Fruit fly (Drosophila melanogaster) whole organism, embryonic: ENCODE measurements around the gene vih.

ENCODE experiments used
- Atf3 ChIP-seq: fragments of 200-800 bp; sonication (Bioruptor generic); optimal IDR thresholded peaks from 3 replicates; lab custom pipeline; 2016; ENCODE audit warnings: missing biosample characterization, missing genetic modification characterization
- Bdp1 ChIP-seq: fragments of 200-800 bp; sonication (Bioruptor generic); optimal IDR thresholded peaks from 3 replicates; lab custom pipeline; 2016; ENCODE audit warnings: missing biosample characterization, missing genetic modification characterization
- CG10147 ChIP-seq: fragments of 200-800 bp; sonication (Bioruptor generic); optimal IDR thresholded peaks from 2 replicates; lab custom pipeline; 2019; ENCODE audit warnings: missing biosample characterization, mild to moderate bottlenecking, missing genetic modification characterization, moderate library complexity
- CG10267 ChIP-seq: fragments of 200-800 bp; sonication (Bioruptor generic); optimal IDR thresholded peaks from 2 replicates; lab custom pipeline; 2018; ENCODE audit warnings: missing biosample characterization, mild to moderate bottlenecking, missing genetic modification characterization, moderate library complexity
- CG10462 ChIP-seq: fragments of 200-800 bp; sonication (Bioruptor generic); optimal IDR thresholded peaks from 2 replicates; lab custom pipeline; 2016; ENCODE audit warnings: missing biosample characterization, missing genetic modification characterization
- CG10979 ChIP-seq: fragments of 200-800 bp; sonication (Bioruptor generic); optimal IDR thresholded peaks from 2 replicates; lab custom pipeline; 2018; ENCODE audit warnings: missing biosample characterization, mild to moderate bottlenecking, missing genetic modification characterization, moderate library complexity
- CG11093 ChIP-seq: fragments of 200-800 bp; sonication (Bioruptor generic); IDR thresholded peaks from 3 replicates; pipeline ENCODE4 v1.3.6; 2022; ENCODE audit warnings: missing biosample characterization, missing genetic modification characterization
- CG11696 ChIP-seq: fragments of 200-800 bp; sonication (Bioruptor generic); IDR thresholded peaks from 2 replicates; pipeline ENCODE4 v1.3.6; 2022; ENCODE audit warnings: missing biosample characterization, missing genetic modification characterization
- CG11723 ChIP-seq: fragments of 200-800 bp; sonication (Bioruptor generic); optimal IDR thresholded peaks from 2 replicates; lab custom pipeline; 2017; ENCODE audit warnings: missing biosample characterization, mild to moderate bottlenecking, missing genetic modification characterization
- CG12155 ChIP-seq: fragments of 200-800 bp; sonication (Bioruptor generic); optimal IDR thresholded peaks from 3 replicates; lab custom pipeline; 2016; ENCODE audit warnings: missing biosample characterization, missing genetic modification characterization
- CG14860 ChIP-seq: fragments of 200-800 bp; sonication (Bioruptor generic); IDR thresholded peaks from 3 replicates; pipeline ENCODE4 v1.3.6; 2022; ENCODE audit warnings: missing biosample characterization, missing genetic modification characterization; ENCODE audit not compliant: partially characterized antibody
- CG15011 ChIP-seq: fragments of 200-800 bp; sonication (Bioruptor generic); optimal IDR thresholded peaks from 3 replicates; lab custom pipeline; 2018; ENCODE audit warnings: missing biosample characterization, mild to moderate bottlenecking, missing genetic modification characterization
- CG16815 ChIP-seq: fragments of 200-800 bp; sonication (Bioruptor generic); optimal IDR thresholded peaks from 3 replicates; lab custom pipeline; 2017; ENCODE audit warnings: missing biosample characterization, mild to moderate bottlenecking, missing genetic modification characterization
- CG17359 ChIP-seq: fragments of 200-800 bp; sonication (Bioruptor generic); optimal IDR thresholded peaks from 3 replicates; lab custom pipeline; 2018; ENCODE audit warnings: missing biosample characterization, mild to moderate bottlenecking, missing genetic modification characterization, moderate library complexity
- CG17802 ChIP-seq: fragments of 200-800 bp; sonication (Bioruptor generic); optimal IDR thresholded peaks from 2 replicates; lab custom pipeline; 2018; ENCODE audit warnings: missing biosample characterization, mild to moderate bottlenecking, missing genetic modification characterization, moderate library complexity
- CG18262 ChIP-seq: fragments of 200-800 bp; optimal IDR thresholded peaks from 3 replicates; lab custom pipeline; 2019; ENCODE audit warnings: missing biosample characterization, mild to moderate bottlenecking, missing genetic modification characterization, moderate library complexity
- CG1832 ChIP-seq: fragments of 200-800 bp; sonication (Bioruptor generic); optimal IDR thresholded peaks from 2 replicates; lab custom pipeline; 2017; ENCODE audit warnings: missing biosample characterization, mild to moderate bottlenecking, missing genetic modification characterization, inconsistent platforms
- CG18764 ChIP-seq: fragments of 200-800 bp; sonication (Bioruptor generic); optimal IDR thresholded peaks from 3 replicates; lab custom pipeline; 2016; ENCODE audit warnings: missing biosample characterization, missing genetic modification characterization
- CG2129 ChIP-seq: fragments of 200-800 bp; sonication (Bioruptor generic); IDR thresholded peaks from 2 replicates; pipeline ENCODE4 v1.3.6; 2022; ENCODE audit warnings: missing biosample characterization, missing genetic modification characterization; ENCODE audit not compliant: partially characterized antibody
- CG2712 ChIP-seq: fragments of 200-800 bp; optimal IDR thresholded peaks from 3 replicates; lab custom pipeline; 2019; ENCODE audit warnings: missing biosample characterization, mild to moderate bottlenecking, missing genetic modification characterization, moderate library complexity
- CG4404 ChIP-seq: fragments of 200-800 bp; sonication (Bioruptor generic); IDR thresholded peaks from 2 replicates; pipeline ENCODE4 v1.3.6; 2022; ENCODE audit warnings: missing biosample characterization, missing genetic modification characterization
- CG4730 ChIP-seq: fragments of 200-800 bp; sonication (Bioruptor generic); IDR thresholded peaks from 2 replicates; pipeline ENCODE4 v1.3.6; 2022; ENCODE audit warnings: missing biosample characterization, missing genetic modification characterization
- CG5953 ChIP-seq: fragments of 200-800 bp; sonication (Bioruptor generic); IDR thresholded peaks from 2 replicates; pipeline ENCODE4 v1.3.6; 2022; ENCODE audit warnings: missing biosample characterization, missing genetic modification characterization
- CG8281 ChIP-seq: fragments of 200-800 bp; sonication (Bioruptor generic); optimal IDR thresholded peaks from 2 replicates; lab custom pipeline; 2018; ENCODE audit warnings: missing biosample characterization, mild to moderate bottlenecking, missing genetic modification characterization, moderate library complexity
- CG8478 ChIP-seq: fragments of >200 bp; optimal IDR thresholded peaks from 2 replicates; lab custom pipeline; 2018
- NC2α ChIP-seq: fragments of 200-800 bp; sonication (Bioruptor generic); optimal IDR thresholded peaks from 2 replicates; lab custom pipeline; 2016; ENCODE audit warnings: missing biosample characterization, missing genetic modification characterization
- Optix ChIP-seq: fragments of 200-800 bp; sonication (Bioruptor generic); IDR thresholded peaks from 3 replicates; pipeline ENCODE4 v1.3.6; 2022; ENCODE audit warnings: missing biosample characterization, missing genetic modification characterization
- Sox102F ChIP-seq: fragments of 200-800 bp; sonication (Bioruptor generic); optimal IDR thresholded peaks from 2 replicates; lab custom pipeline; 2018; ENCODE audit warnings: missing biosample characterization, mild to moderate bottlenecking, missing genetic modification characterization, moderate library complexity
- TFAM ChIP-seq: fragments of 200-800 bp; sonication (Bioruptor generic); optimal IDR thresholded peaks from 2 replicates; lab custom pipeline; 2017; ENCODE audit warnings: missing biosample characterization, missing genetic modification characterization, inconsistent platforms
- bowl ChIP-seq: fragments of 200-800 bp; sonication (Bioruptor generic); IDR thresholded peaks from 2 replicates; pipeline ENCODE4 v1.3.6; 2022; ENCODE audit warnings: missing biosample characterization, missing genetic modification characterization
- cad ChIP-seq: fragments of >200 bp; optimal IDR thresholded peaks from 2 replicates; lab custom pipeline; 2017; ENCODE audit warnings: missing biosample characterization, missing genetic modification characterization
- cas ChIP-seq: fragments of 200-800 bp; sonication (Bioruptor generic); IDR thresholded peaks from 2 replicates; pipeline ENCODE4 v1.3.6; 2022; ENCODE audit warnings: missing biosample characterization, missing genetic modification characterization
- caup ChIP-seq: fragments of 200-800 bp; sonication (Bioruptor generic); optimal IDR thresholded peaks from 3 replicates; lab custom pipeline; 2017; ENCODE audit warnings: missing biosample characterization, mild to moderate bottlenecking, missing genetic modification characterization, moderate library complexity; ENCODE audit not compliant: severe bottlenecking
- chm ChIP-seq: fragments of 200-800 bp; sonication (Bioruptor generic); IDR thresholded peaks from 2 replicates; pipeline ENCODE4 v1.3.6; 2022; ENCODE audit warnings: missing biosample characterization, missing genetic modification characterization
- esg ChIP-seq: fragments of 200-800 bp; sonication (Bioruptor generic); conservative IDR thresholded peaks from 2 replicates; pipeline ENCODE4 v1.3.6; 2022; ENCODE audit warnings: missing biosample characterization, missing genetic modification characterization
- maf-S ChIP-seq: fragments of 200-800 bp; sonication (Bioruptor generic); optimal IDR thresholded peaks from 2 replicates; lab custom pipeline; 2016; ENCODE audit warnings: missing biosample characterization, missing genetic modification characterization
- nerfin-1 ChIP-seq: fragments of 200-800 bp; sonication (Bioruptor generic); optimal IDR thresholded peaks from 3 replicates; lab custom pipeline; 2019; ENCODE audit warnings: missing biosample characterization, mild to moderate bottlenecking, missing genetic modification characterization, moderate library complexity
- nmo ChIP-seq: fragments of 200-800 bp; sonication (Bioruptor generic); optimal IDR thresholded peaks from 2 replicates; lab custom pipeline; 2018; ENCODE audit warnings: missing biosample characterization, mild to moderate bottlenecking, missing genetic modification characterization, moderate library complexity
- onecut ChIP-seq: fragments of 200-800 bp; sonication (Bioruptor generic); IDR thresholded peaks from 2 replicates; pipeline ENCODE4 v1.3.6; 2022; ENCODE audit warnings: missing biosample characterization, missing genetic modification characterization
- phol ChIP-seq: fragments of 200-800 bp; sonication (Bioruptor generic); optimal IDR thresholded peaks from 3 replicates; lab custom pipeline; 2018; ENCODE audit warnings: missing biosample characterization, mild to moderate bottlenecking, missing genetic modification characterization, moderate library complexity
- prd ChIP-seq, 3 experiments: fragments of >200 bp in 2 of 3; fragments of 200-800 bp in 1 of 3; sonication (Bioruptor generic) in 1 of 3; optimal IDR thresholded peaks in 2 of 3; IDR thresholded peaks in 1 of 3; 2 replicates in 2 of 3; 3 replicates in 1 of 3; pipeline versions ENCODE4 v1.3.6 to Lab custom; 2017 to 2022; ENCODE audit warnings: missing biosample characterization in 1 of 3, missing genetic modification characterization in 1 of 3
- pzg ChIP-seq: fragments of 200-800 bp; sonication (Bioruptor generic); optimal IDR thresholded peaks from 3 replicates; lab custom pipeline; 2018; ENCODE audit warnings: missing biosample characterization, mild to moderate bottlenecking, missing genetic modification characterization, moderate library complexity
- sens ChIP-seq: fragments of 200-800 bp; sonication (Bioruptor generic); peaks from one replicate; lab custom pipeline; 2016; ENCODE audit warnings: missing biosample characterization, missing genetic modification characterization
- slou ChIP-seq: fragments of 200-800 bp; sonication (Bioruptor generic); optimal IDR thresholded peaks from 3 replicates; lab custom pipeline; 2016; ENCODE audit warnings: missing biosample characterization, missing genetic modification characterization
- sqz ChIP-seq: fragments of 200-800 bp; sonication (Bioruptor generic); optimal IDR thresholded peaks from 3 replicates; lab custom pipeline; 2018; ENCODE audit warnings: missing biosample characterization, mild to moderate bottlenecking, missing genetic modification characterization
- tap ChIP-seq: fragments of 200-800 bp; optimal IDR thresholded peaks from 3 replicates; lab custom pipeline; 2019; ENCODE audit warnings: missing biosample characterization, mild to moderate bottlenecking, missing genetic modification characterization, moderate library complexity
- trh ChIP-seq: fragments of 200-800 bp; sonication (Bioruptor generic); optimal IDR thresholded peaks from 2 replicates; lab custom pipeline; 2016; ENCODE audit warnings: missing biosample characterization, missing genetic modification characterization
- unc-4 ChIP-seq: fragments of 200-800 bp; sonication (Bioruptor generic); IDR thresholded peaks from 2 replicates; pipeline ENCODE4 v1.3.6; 2022; ENCODE audit warnings: missing biosample characterization, missing genetic modification characterization; ENCODE audit not compliant: partially characterized antibody
- z ChIP-seq: fragments of 200-800 bp; sonication (Bioruptor generic); IDR thresholded peaks from 3 replicates; pipeline ENCODE4 v1.3.6; 2022; ENCODE audit warnings: missing biosample characterization, missing genetic modification characterization
- zen ChIP-seq: fragments of 200-800 bp; sonication (Bioruptor generic); optimal IDR thresholded peaks from 3 replicates; lab custom pipeline; 2018; ENCODE audit warnings: missing biosample characterization, mild to moderate bottlenecking, missing genetic modification characterization, moderate library complexity

vih gene

DNA sequence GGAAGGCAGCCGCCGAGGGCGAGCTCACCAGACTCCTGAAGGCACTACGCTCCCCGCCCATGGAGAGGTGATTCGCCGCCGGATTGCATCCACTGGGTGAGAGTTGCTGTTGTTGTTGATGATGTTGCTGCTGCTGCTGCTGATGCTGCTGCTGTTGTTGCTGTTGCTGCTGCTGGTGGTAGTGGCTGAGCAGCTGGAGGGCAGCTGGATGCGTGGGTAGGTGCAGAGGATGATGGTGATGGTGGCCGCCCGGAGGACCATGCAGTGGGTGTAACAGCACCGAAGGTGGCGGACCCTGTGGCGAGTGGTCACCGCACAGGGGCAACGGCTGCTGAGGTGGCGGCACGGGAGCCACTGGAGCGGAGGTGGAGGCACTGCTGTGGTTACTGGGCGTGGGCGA, 40.5 kb upstream of the vih start (continued):
- no peak for TF ChIP-seq maf-S (GFP tag; lab: Kevin White, UChicago)
- no peak for TF ChIP-seq NC2α
- no peak for TF ChIP-seq Sox102F
- no peak for TF ChIP-seq CG4730 (GFP tag; lab: Robert Waterston, UW)
- TF ChIP-seq CG14860, result no peak
- no peak for TF ChIP-seq CG16815 (GFP tag; lab: Kevin White, UChicago)
- 0 out of 3 replicates have a peak, but pooled peaks have one; percentile 13 for TF ChIP-seq CG11093
- no peak for TF ChIP-seq TFAM (GFP tag; lab: Kevin White, UChicago)
- no peak for TF ChIP-seq CG11696
- TF ChIP-seq CG8281 (tag; lab: Kevin White, UChicago), result no peak
- TF ChIP-seq sqz (GFP tag; lab: Kevin White, UChicago), result no peak
- TF ChIP-seq CG8478, result peak; percentile 71
- TF ChIP-seq onecut (GFP tag; lab: Robert Waterston, UW), result no peak
- TF ChIP-seq CG1832 (GFP tag; lab: Kevin White, UChicago), result no peak
- TF ChIP-seq esg (GFP tag; lab: Robert Waterston, UW), result no peak
- no peak for TF ChIP-seq CG10147 (GFP tag; lab: Kevin White, UChicago)
- TF ChIP-seq CG15011, result no peak

DNA sequence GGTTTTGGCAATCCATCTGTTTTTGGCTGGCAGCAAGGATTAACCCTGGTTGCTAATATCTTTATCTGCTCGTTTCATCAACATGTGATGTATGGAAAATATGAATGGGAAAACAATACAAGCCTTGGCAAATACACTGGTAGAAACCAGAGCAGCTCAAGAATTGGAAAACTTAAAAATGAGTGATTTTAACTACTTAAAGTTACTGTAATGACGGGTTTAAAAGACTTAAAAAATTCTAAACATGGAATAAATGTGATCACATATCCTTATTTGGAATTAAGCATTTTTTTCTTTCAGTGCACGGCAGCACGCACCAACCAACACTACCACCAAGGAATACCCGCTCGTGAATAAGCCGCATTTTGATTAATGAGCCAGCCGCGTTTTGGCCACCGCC, 38.9 kb upstream of the vih start:
- TF ChIP-seq CG10979 (peak; percentile 26), CG4404 (GFP tag; lab: Robert Waterston, UW) (peak; percentile 14; the same call in 1 of the 2 replicates), CG17359 (no peak), zen (tag; lab: Kevin White, UChicago) (peak; percentile 70), sens (GFP tag; lab: Kevin White, UChicago) (peak; percentile 77), CG2712 (tag; lab: Kevin White, UChicago) (peak; percentile 5), prd (optimal IDR thresholded peaks at IDR 0.05; lab: Kevin White, UChicago) (no peak), prd (GFP tag; IDR thresholded peaks at IDR 0.05; lab: Robert Waterston, UW) (peak; percentile 69; the same call in 2 of the 3 replicates), CG18262 (peak; percentile 10), bowl (GFP tag; lab: Robert Waterston, UW) (no peak), phol (tag; lab: Kevin White, UChicago) (peak; percentile 7)

dm6 chr3L:12468016-12468415, 36.1 kb upstream of the vih start, which contains the start of gene eyg:
eyg (minus strand) TSS chr3L:12468021.
- TF ChIP-seq nerfin-1 (tag; lab: Kevin White, UChicago), result peak; percentile 52
- TF ChIP-seq CG11723 (GFP tag; lab: Kevin White, UChicago), result no peak
- TF ChIP-seq CG2129 (GFP tag; lab: Robert Waterston, UW), result no peak
- no peak for TF ChIP-seq pzg (GFP tag; lab: Kevin White, UChicago)
- no peak for TF ChIP-seq slou
- TF ChIP-seq nmo (GFP tag; lab: Kevin White, UChicago), result peak; percentile 50
- TF ChIP-seq Optix (GFP tag; lab: Robert Waterston, UW), result no peak
- TF ChIP-seq CG5953 (GFP tag; lab: Robert Waterston, UW), result 0 out of 2 replicates have a peak, but pooled peaks have one; percentile 21
- peak; percentile 100 for TF ChIP-seq z (GFP tag; lab: Robert Waterston, UW)
- TF ChIP-seq cad (GFP tag; lab: Kevin White, UChicago), result no peak
- no peak for TF ChIP-seq cas
- TF ChIP-seq tap, result no peak
- TF ChIP-seq unc-4 (GFP tag; lab: Robert Waterston, UW), result no peak
- TF ChIP-seq Atf3 (GFP tag; lab: Kevin White, UChicago), result peak; percentile 33
- TF ChIP-seq CG10147 (GFP tag; lab: Kevin White, UChicago), result no peak
- no peak for TF ChIP-seq CG10267 (tag; lab: Kevin White, UChicago)
- 0 out of 2 replicates have a peak, but pooled peaks have one; percentile 54 for TF ChIP-seq chm (GFP tag; lab: Robert Waterston, UW)
- no peak for TF ChIP-seq CG17802 (tag; lab: Kevin White, UChicago)
- TF ChIP-seq Sox102F, result no peak
- no peak for TF ChIP-seq CG12155 (GFP tag; lab: Kevin White, UChicago)
- TF ChIP-seq CG18764 (GFP tag; lab: Kevin White, UChicago), result no peak
- TF ChIP-seq caup, result no peak
- peak; percentile 27 for TF ChIP-seq trh
- TF ChIP-seq Bdp1 (GFP tag; lab: Kevin White, UChicago), result no peak
- no peak for TF ChIP-seq CG10462 (GFP tag; lab: Kevin White, UChicago)
